Fruit fly (Drosophila melanogaster): ENCODE measurements around the gene to.
A peak's percentile ranks its signal among the peaks of the same experiment; 100 is the strongest.

The to gene

DNA sequence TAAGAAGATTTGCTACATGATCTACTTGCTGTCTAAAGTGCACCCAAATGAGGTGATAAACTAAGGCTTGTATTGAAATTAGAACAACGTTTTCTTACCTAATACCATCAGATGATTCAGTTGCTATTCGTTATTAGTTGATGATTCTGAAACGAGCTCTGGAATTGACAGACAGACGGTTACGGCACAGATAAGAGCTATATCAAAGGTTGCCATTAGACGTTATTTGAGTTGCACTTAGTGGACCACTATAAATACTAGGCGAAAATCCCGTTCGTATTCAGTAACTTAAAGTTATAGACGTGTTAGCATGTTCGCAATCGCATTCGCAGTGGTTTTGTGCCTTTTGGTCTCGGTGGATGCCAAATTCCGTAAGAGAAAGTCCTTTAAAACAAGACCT, at the start of gene to:
to (plus strand) TSS at position 301 of the 400 bp plus-strand sequence.
- no peak for TF ChIP-seq lola (GFP tag; optimal IDR thresholded peaks at IDR 0.05)
- TF ChIP-seq Myc (optimal IDR thresholded peaks at IDR 0.05): no peak
- no peak for TF ChIP-seq jim (GFP tag; optimal IDR thresholded peaks at IDR 0.05)
- no peak for TF ChIP-seq sage (GFP tag; optimal IDR thresholded peaks at IDR 0.05)
- no peak for TF ChIP-seq usp (GFP tag; optimal IDR thresholded peaks at IDR 0.05)
- no peak for TF ChIP-seq ey (GFP tag; optimal IDR thresholded peaks at IDR 0.05)
- TF ChIP-seq Abd-B (GFP tag; optimal IDR thresholded peaks at IDR 0.05): no peak
- no peak for TF ChIP-seq N (GFP tag; optimal IDR thresholded peaks at IDR 0.05)
- TF ChIP-seq OdsH (GFP tag; optimal IDR thresholded peaks at IDR 0.05): no peak

DNA sequence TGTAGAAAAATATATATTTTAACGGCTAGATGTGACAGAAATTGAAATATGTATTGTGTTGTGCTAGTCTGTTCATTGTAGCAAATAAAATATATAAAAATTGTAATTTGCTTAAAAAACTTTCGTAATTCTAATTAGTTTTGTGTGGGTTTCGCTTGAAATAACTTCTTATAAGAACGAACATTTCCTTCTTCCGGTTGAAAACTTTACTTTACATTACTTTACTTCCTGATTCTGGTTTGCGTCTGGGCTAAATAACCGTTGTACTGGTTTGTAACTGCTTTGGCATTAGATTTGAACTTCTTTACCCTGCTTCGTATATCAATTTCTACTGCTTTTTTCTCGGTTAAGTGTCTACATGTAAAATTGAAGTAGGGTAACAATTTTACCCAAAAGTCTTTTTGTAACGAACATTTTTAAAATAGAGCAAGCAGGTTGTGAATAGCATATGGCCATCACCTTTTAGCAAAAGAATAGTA, 46.2 kb upstream of the to start, which contains the start of gene lobo:
lobo (minus strand) TSS at position 51 of the 479 bp plus-strand sequence.
- TF ChIP-seq Sp1 (GFP tag; optimal IDR thresholded peaks at IDR 0.05): peak; percentile 46
- peak; percentile 3 for TF ChIP-seq brk (GFP tag; optimal IDR thresholded peaks at IDR 0.05)
- TF ChIP-seq Myc (optimal IDR thresholded peaks at IDR 0.05): peak; percentile 48
- TF ChIP-seq N (GFP tag; optimal IDR thresholded peaks at IDR 0.05): no peak
- TF ChIP-seq dmrt93B (GFP tag; optimal IDR thresholded peaks at IDR 0.05): peak; percentile 47
- peak; percentile 56 for TF ChIP-seq CG9705 (GFP tag; optimal IDR thresholded peaks at IDR 0.05)
- peak; percentile 37 for TF ChIP-seq OdsH (GFP tag; optimal IDR thresholded peaks at IDR 0.05)
- TF ChIP-seq ey (GFP tag; optimal IDR thresholded peaks at IDR 0.05): peak; percentile 7
- TF ChIP-seq sage (GFP tag; optimal IDR thresholded peaks at IDR 0.05): no peak
- peak; percentile 27 for TF ChIP-seq sv (GFP tag; optimal IDR thresholded peaks at IDR 0.05)
- peak; percentile 45 for TF ChIP-seq fru (GFP tag; optimal IDR thresholded peaks at IDR 0.05)
- no peak for TF ChIP-seq Hr78 (GFP tag; optimal IDR thresholded peaks at IDR 0.05)
- peak; percentile 37 for TF ChIP-seq HLH106 (tag; optimal IDR thresholded peaks at IDR 0.05)
- TF ChIP-seq br (GFP tag; optimal IDR thresholded peaks at IDR 0.05): peak; percentile 31

DNA sequence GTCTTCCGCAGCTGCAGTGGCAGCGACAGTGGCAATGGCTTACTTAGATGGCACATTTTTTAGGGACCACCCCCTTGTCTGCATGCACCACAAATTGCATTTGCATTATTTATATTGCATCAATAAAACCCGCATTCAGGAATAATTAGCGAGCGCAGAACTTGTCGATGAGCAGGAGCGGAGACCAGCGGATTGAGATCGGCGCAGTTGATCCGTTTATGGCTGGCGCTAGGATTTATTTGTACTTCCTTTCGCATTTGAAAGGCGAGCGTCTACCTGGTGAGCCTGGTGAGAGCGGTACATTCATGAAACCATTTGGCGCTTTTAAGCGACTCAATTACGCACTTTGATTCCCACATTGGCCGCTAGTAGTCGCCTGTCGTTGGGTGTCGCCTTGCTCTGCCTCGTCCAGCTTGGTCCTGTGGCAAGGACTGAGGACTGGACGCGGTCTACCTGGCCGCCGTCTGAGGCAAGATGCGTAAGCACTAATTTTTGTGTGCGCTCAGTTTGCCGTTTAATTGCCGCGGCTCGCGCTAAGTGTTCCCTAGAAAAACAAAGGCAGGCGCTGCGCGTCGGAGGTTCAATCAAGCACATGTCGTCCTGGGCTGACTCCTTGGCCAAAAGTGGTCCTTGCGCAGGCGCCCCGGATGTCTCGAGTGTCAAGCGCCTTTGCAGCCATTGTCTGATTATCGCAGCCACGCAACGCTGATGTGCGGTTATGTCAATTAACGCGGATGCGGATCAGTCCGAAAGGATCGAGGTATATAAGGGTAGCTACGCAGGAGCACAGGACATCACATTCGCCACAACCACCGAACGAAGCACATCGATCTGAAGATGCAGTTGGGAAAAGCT, 45.0 kb upstream of the to start, which contains the start of gene CG13653:
CG13653 (plus strand) TSS at position 805 of the 855 bp plus-strand sequence.
- no peak for TF ChIP-seq jim (GFP tag; optimal IDR thresholded peaks at IDR 0.05)

dm6 chr3R:25199321-25199868, 40.6 kb upstream of the to start, which contains the start of gene CG13654:
Gene CG13654 (plus strand): TSS chr3R:25199818.
- TF ChIP-seq Mio (GFP tag; optimal IDR thresholded peaks at IDR 0.05) (no peak), Vsx2 (GFP tag; optimal IDR thresholded peaks at IDR 0.05; ENCODE audit: partially characterized antibody) (peak; percentile 3), h (GFP tag; optimal IDR thresholded peaks at IDR 0.05) (no peak)

DNA sequence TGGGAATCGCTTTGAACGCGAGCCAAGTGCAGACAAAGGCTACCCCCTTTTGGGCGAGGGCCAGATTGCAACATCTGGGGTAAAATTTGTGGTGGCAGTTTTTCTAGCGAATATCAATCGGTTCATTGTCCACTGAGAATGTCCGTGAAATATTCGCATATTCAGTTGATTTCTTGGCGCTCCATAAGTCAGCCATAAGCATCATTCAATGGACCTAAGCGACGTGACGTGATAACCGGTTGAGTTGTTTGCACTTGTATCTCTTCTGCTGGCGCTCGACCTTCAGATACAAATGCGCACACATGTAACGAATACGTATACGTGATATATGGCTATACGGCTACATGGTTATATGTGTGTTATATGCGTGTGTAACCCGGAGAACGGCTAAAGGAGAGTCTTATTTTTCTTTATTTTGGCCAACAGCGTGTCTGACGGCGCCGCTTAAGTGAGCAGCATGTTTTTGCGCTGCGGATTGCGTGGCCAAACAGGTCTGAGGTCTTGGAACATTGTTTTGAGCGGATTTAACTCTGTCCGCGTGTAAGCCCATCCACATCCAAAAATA, 34.5 kb upstream of the to start:
- no peak for TF ChIP-seq GATAd (GFP tag; optimal IDR thresholded peaks at IDR 0.05)
- TF ChIP-seq Myc (optimal IDR thresholded peaks at IDR 0.05): no peak
- no peak for TF ChIP-seq OdsH (GFP tag; optimal IDR thresholded peaks at IDR 0.05)
- peak; percentile 2 for TF ChIP-seq Dif (GFP tag; optimal IDR thresholded peaks at IDR 0.05; ENCODE audit: partially characterized antibody)
- TF ChIP-seq Hnf4 (GFP tag; optimal IDR thresholded peaks at IDR 0.05): no peak
- TF ChIP-seq tai (GFP tag; optimal IDR thresholded peaks at IDR 0.05): no peak
- no peak for TF ChIP-seq Abd-B (GFP tag; optimal IDR thresholded peaks at IDR 0.05)
- TF ChIP-seq CrebA (GFP tag; optimal IDR thresholded peaks at IDR 0.05; ENCODE audit: borderline replicate concordance): peak; percentile 4
- TF ChIP-seq ey (GFP tag; optimal IDR thresholded peaks at IDR 0.05): no peak
- no peak for TF ChIP-seq HLH106 (tag; optimal IDR thresholded peaks at IDR 0.05)
- peak; percentile 2 for TF ChIP-seq Sp1 (GFP tag; optimal IDR thresholded peaks at IDR 0.05)
- TF ChIP-seq sage (GFP tag; optimal IDR thresholded peaks at IDR 0.05): no peak
- no peak for TF ChIP-seq Hr78 (GFP tag; optimal IDR thresholded peaks at IDR 0.05)
- no peak for TF ChIP-seq woc (GFP tag; optimal IDR thresholded peaks at IDR 0.05)
- TF ChIP-seq usp (GFP tag; optimal IDR thresholded peaks at IDR 0.05): no peak
- no peak for TF ChIP-seq h (GFP tag; optimal IDR thresholded peaks at IDR 0.05)
- no peak for TF ChIP-seq jim (GFP tag; optimal IDR thresholded peaks at IDR 0.05)
- TF ChIP-seq Vsx2 (GFP tag; optimal IDR thresholded peaks at IDR 0.05; ENCODE audit: partially characterized antibody): no peak
- no peak for TF ChIP-seq CG9705 (GFP tag; optimal IDR thresholded peaks at IDR 0.05)
- TF ChIP-seq psq (GFP tag; optimal IDR thresholded peaks at IDR 0.05): no peak
- TF ChIP-seq N (GFP tag; optimal IDR thresholded peaks at IDR 0.05): no peak
- no peak for TF ChIP-seq dsf (GFP tag; optimal IDR thresholded peaks at IDR 0.05; ENCODE audit: borderline replicate concordance)
- no peak for TF ChIP-seq CG32264 (GFP tag; optimal IDR thresholded peaks at IDR 0.05)
- no peak for TF ChIP-seq Hr83 (GFP tag; optimal IDR thresholded peaks at IDR 0.05; ENCODE audit: poor library complexity, severe bottlenecking)
- peak; percentile 2 for TF ChIP-seq brk (GFP tag; optimal IDR thresholded peaks at IDR 0.05)
- no peak for TF ChIP-seq rgr (GFP tag; optimal IDR thresholded peaks at IDR 0.05)
- TF ChIP-seq sv (GFP tag; optimal IDR thresholded peaks at IDR 0.05): no peak
- no peak for TF ChIP-seq dmrt93B (GFP tag; optimal IDR thresholded peaks at IDR 0.05)
- no peak for TF ChIP-seq Rel (GFP tag; optimal IDR thresholded peaks at IDR 0.05)
- no peak for TF ChIP-seq Rel (tag; optimal IDR thresholded peaks at IDR 0.05)
- peak; percentile 24 for TF ChIP-seq br (GFP tag; optimal IDR thresholded peaks at IDR 0.05)
- TF ChIP-seq dl (GFP tag; optimal IDR thresholded peaks at IDR 0.05; ENCODE audit: insufficient read depth in 1 of 2, partially characterized antibody in 2 of 2): no peak

All from whole organism, wandering third instar larva.